Fruit fly (Drosophila melanogaster) whole organism, wandering third instar larva: ENCODE measurements around the gene CG33116.

Experiments used
- CG32264 ChIP-seq: fragments of 200-800 bp; sonication (Bioruptor generic); optimal IDR thresholded peaks from 2 replicates; lab custom pipeline; 2016; ENCODE audit warnings: missing biosample characterization, missing genetic modification characterization
- HLH106 ChIP-seq: fragments of 200-800 bp; optimal IDR thresholded peaks from 3 replicates; lab custom pipeline; 2019; ENCODE audit warnings: missing biosample characterization, mild to moderate bottlenecking, missing genetic modification characterization, moderate library complexity
- Hnf4 ChIP-seq: fragments of 200-800 bp; sonication (Bioruptor generic); optimal IDR thresholded peaks from 2 replicates; lab custom pipeline; 2016; ENCODE audit warnings: missing biosample characterization, mild to moderate bottlenecking, missing genetic modification characterization
- Myc ChIP-seq: fragments of >200 bp; optimal IDR thresholded peaks from 2 replicates; lab custom pipeline; 2017
- br ChIP-seq: fragments of 200-800 bp; sonication (Bioruptor generic); optimal IDR thresholded peaks from 2 replicates; lab custom pipeline; 2016; ENCODE audit warnings: missing biosample characterization, missing genetic modification characterization
- fru ChIP-seq: fragments of 200-800 bp; sonication (Bioruptor generic); optimal IDR thresholded peaks from 3 replicates; lab custom pipeline; 2016; ENCODE audit warnings: missing biosample characterization, mild to moderate bottlenecking, missing genetic modification characterization
- h ChIP-seq: fragments of 200-800 bp; sonication (Bioruptor generic); optimal IDR thresholded peaks from 3 replicates; lab custom pipeline; 2016; ENCODE audit warnings: missing biosample characterization, mild to moderate bottlenecking, missing genetic modification characterization
- jim ChIP-seq: fragments of 175-275, 200-325 bp; sonication (Bioruptor generic); optimal IDR thresholded peaks from 2 replicates; lab custom pipeline; 2016; ENCODE audit warnings: missing biosample characterization, mild to moderate bottlenecking, missing genetic modification characterization
- lola ChIP-seq: fragments of >200 bp; optimal IDR thresholded peaks from 2 replicates; lab custom pipeline; 2017; ENCODE audit warnings: missing biosample characterization, missing genetic modification characterization
- psq ChIP-seq: fragments of 200-800 bp; sonication (Bioruptor generic); optimal IDR thresholded peaks from 3 replicates; lab custom pipeline; 2017; ENCODE audit warnings: missing biosample characterization, mild to moderate bottlenecking, missing genetic modification characterization, moderate library complexity
- rgr ChIP-seq: fragments of 200-800 bp; sonication (Bioruptor generic); optimal IDR thresholded peaks from 3 replicates; lab custom pipeline; 2016; ENCODE audit warnings: missing biosample characterization, mild to moderate bottlenecking, missing genetic modification characterization
- sv ChIP-seq: fragments of 200-800 bp; sonication (Bioruptor generic); optimal IDR thresholded peaks from 3 replicates; lab custom pipeline; 2016; ENCODE audit warnings: missing biosample characterization, missing genetic modification characterization
- tai ChIP-seq: sonication (Bioruptor generic); optimal IDR thresholded peaks from 2 replicates; lab custom pipeline; 2016; ENCODE audit warnings: missing biosample characterization, missing genetic modification characterization
- woc ChIP-seq: sonication (Bioruptor generic); optimal IDR thresholded peaks from 2 replicates; lab custom pipeline; 2016; ENCODE audit warnings: missing biosample characterization, mild to moderate bottlenecking, missing genetic modification characterization

DNA sequence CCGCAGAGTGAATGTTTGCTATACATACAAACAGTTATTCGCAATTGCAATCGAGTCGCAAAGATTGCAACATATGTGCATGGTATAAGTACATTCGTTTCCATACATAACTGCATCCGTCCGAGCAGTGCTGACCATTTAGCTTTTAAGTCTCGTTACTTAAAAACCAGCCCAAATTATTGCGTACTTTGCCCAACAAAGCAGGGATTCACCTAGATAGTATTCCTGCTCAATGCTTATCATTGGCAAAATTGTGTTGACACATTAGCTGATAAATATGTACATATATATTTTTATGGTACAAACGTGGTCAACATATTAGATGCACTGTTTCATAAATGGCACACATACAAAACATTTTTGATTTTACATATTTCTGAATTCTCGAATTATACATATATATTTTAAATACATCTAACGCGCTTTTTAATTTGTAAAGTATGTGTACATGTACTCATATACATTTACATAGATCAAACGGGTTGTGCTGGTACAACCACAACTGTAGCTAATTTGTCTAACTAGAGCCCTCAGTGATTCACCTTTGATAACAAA is 9.8 kb downstream of the CG33116 start:
- no peak for TF ChIP-seq woc (GFP tag; lab: Kevin White, UChicago)
- no peak for TF ChIP-seq rgr (GFP tag; lab: Kevin White, UChicago)
- TF ChIP-seq sv (GFP tag; lab: Kevin White, UChicago): no peak
- no peak for TF ChIP-seq HLH106
- peak; percentile 14 for TF ChIP-seq Hnf4
- TF ChIP-seq h (GFP tag; lab: Kevin White, UChicago): peak; percentile 19
- TF ChIP-seq tai (GFP tag; lab: Kevin White, UChicago): no peak
- TF ChIP-seq lola (GFP tag; lab: Kevin White, UChicago): no peak
- no peak for TF ChIP-seq jim
- TF ChIP-seq br: no peak
- no peak for TF ChIP-seq psq (GFP tag; lab: Kevin White, UChicago)
- no peak for TF ChIP-seq fru (GFP tag; lab: Kevin White, UChicago)
- TF ChIP-seq Myc (lab: Kevin White, UChicago): peak; percentile 16
- TF ChIP-seq CG32264 (GFP tag; lab: Kevin White, UChicago): no peak
